Worm (Caenorhabditis elegans) whole organism, midembryonic: ENCODE data around the gene crn-6.

ENCODE experiments used
- T22C8.4 ChIP-seq: fragments of 200-800 bp; sonication (Bioruptor generic); IDR thresholded peaks from 2 replicates; pipeline ENCODE4 v1.3.6; 2022; ENCODE audit warnings: missing genetic modification characterization, missing compliant biosample characterization
- klf-2 ChIP-seq: fragments of 200-800 bp; sonication (Bioruptor generic); conservative IDR thresholded peaks from 2 replicates; pipeline ENCODE4 v1.3.6; 2022; ENCODE audit warnings: missing genetic modification reagents, missing genetic modification characterization, missing compliant biosample characterization
- ref-1 ChIP-seq: fragments of 200-800 bp; sonication (Bioruptor generic); conservative IDR thresholded peaks from 2 replicates; pipeline ENCODE4 v1.3.6; 2022; ENCODE audit warnings: missing genetic modification reagents, missing genetic modification characterization, missing compliant biosample characterization
- tab-1 ChIP-seq: fragments of 200-800 bp; sonication (Bioruptor generic); IDR thresholded peaks from 2 replicates; pipeline ENCODE4 v1.3.6; 2022; ENCODE audit warnings: missing genetic modification characterization, missing compliant biosample characterization
- ztf-29 ChIP-seq: fragments of 200-800 bp; sonication (Bioruptor generic); IDR thresholded peaks from 2 replicates; pipeline ENCODE4 v1.3.6; 2022; ENCODE audit warnings: missing genetic modification reagents, missing genetic modification characterization, missing compliant biosample characterization

DNA sequence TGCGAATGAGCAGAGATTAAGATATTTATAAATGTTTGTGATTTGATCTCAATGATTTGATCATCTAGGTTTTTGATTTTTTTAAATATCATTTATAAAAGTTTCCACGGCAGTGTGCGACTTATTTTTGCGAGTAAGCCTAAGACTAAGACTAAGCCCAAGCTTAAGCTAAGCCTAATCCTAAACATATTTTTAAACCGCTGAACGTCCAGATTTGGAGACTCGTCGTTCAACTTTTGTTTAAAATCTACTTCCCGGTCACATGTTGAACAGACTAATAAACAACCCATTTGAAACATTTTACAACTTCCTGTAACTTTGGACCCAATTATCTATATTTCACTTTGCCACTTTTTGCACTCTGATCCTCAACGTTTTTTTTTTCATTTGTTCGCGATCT is 8.0 kb upstream of the crn-6 start, which contains the start of gene K04H4.5:
- TF ChIP-seq T22C8.4 (GFP tag; lab: Robert Waterston, UW) (no peak), ztf-29 (GFP tag; lab: Robert Waterston, UW) (no peak), klf-2 (GFP tag; lab: Robert Waterston, UW) (no peak), tab-1 (no peak), ref-1 (GFP tag; lab: Robert Waterston, UW) (no peak)
